Worm (Caenorhabditis elegans): Measurements from ENCODE around the gene Y54E2A.9.

DNA sequence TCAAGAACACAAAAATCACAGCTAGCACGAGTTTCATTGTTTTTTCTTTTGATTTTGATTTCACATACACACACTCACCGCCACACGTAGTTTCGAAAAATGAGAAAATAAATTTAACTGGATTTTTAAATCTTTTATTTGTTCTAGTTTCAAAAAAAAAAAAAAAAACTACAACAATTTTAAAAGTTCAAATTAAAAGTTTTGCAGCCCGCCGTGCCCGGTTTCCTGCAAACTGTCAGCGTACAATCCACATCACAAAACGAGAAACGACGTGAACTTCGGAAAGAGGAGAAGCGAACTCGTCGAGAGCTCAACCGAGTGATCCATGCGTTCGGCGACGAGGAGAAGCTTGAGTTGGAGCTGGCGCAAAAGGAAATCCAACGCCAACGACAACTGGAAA, 28.1 kb downstream of the Y54E2A.9 start, which contains the start of gene Y54E2A.5:
- TF ChIP-seq lin-11 (tag; optimal IDR thresholded peaks at IDR 0.05), result no peak
- TF ChIP-seq C34F6.9 (tag; optimal IDR thresholded peaks at IDR 0.05), result no peak
- TF ChIP-seq nhr-237 (tag; optimal IDR thresholded peaks at IDR 0.05), result no peak
- TF ChIP-seq mdl-1 (tag; optimal IDR thresholded peaks at IDR 0.05), result no peak
- no peak for TF ChIP-seq lin-13 (GFP tag; optimal IDR thresholded peaks at IDR 0.05)
- no peak for TF ChIP-seq nhr-12 (tag; optimal IDR thresholded peaks at IDR 0.05)
- no peak for TF ChIP-seq ztf-4 (tag; optimal IDR thresholded peaks at IDR 0.05)
- no peak for TF ChIP-seq zag-1 (tag; optimal IDR thresholded peaks at IDR 0.05)
- no peak for TF ChIP-seq F13H6.1 (tag; optimal IDR thresholded peaks at IDR 0.05)
- no peak for TF ChIP-seq lin-39 (tag; optimal IDR thresholded peaks at IDR 0.05)
- TF ChIP-seq ceh-82 (tag; optimal IDR thresholded peaks at IDR 0.05), result no peak

Measured in whole organism, L2 larva.